Worm (Caenorhabditis elegans): Measurements from ENCODE around the gene C28H8.2.

Gene C28H8.2

ce11 chrIII:5961560-5961959, 41.4 kb downstream of the C28H8.2 start:
- TF ChIP-seq sox-4 (tag; optimal IDR thresholded peaks at IDR 0.05) (no peak), irx-1 (tag; optimal IDR thresholded peaks at IDR 0.05) (no peak), sptf-1 (tag; optimal IDR thresholded peaks at IDR 0.05) (no peak), mef-2 (tag; optimal IDR thresholded peaks at IDR 0.05) (no peak), fkh-8 (tag; optimal IDR thresholded peaks at IDR 0.05) (no peak), lsy-2 (tag; optimal IDR thresholded peaks at IDR 0.05) (no peak), dsc-1 (tag; optimal IDR thresholded peaks at IDR 0.05) (no peak), ets-5 (GFP tag; IDR thresholded peaks at IDR 0.05) (no peak), blmp-1 (tag; optimal IDR thresholded peaks at IDR 0.05) (no peak), nhr-90 (tag; optimal IDR thresholded peaks at IDR 0.05; ENCODE audit: poor library complexity) (no peak), unc-62 (GFP tag; optimal IDR thresholded peaks at IDR 0.05) (no peak), ceh-82 (tag; optimal IDR thresholded peaks at IDR 0.05) (no peak), vab-15 (tag; optimal IDR thresholded peaks at IDR 0.05) (no peak), nhr-84 (tag; optimal IDR thresholded peaks at IDR 0.05) (no peak), lin-39 (tag; optimal IDR thresholded peaks at IDR 0.05) (no peak), fkh-4 (tag; optimal IDR thresholded peaks at IDR 0.05; ENCODE audit: borderline replicate concordance) (no peak), C34B4.2 (tag; optimal IDR thresholded peaks at IDR 0.05) (no peak)

DNA sequence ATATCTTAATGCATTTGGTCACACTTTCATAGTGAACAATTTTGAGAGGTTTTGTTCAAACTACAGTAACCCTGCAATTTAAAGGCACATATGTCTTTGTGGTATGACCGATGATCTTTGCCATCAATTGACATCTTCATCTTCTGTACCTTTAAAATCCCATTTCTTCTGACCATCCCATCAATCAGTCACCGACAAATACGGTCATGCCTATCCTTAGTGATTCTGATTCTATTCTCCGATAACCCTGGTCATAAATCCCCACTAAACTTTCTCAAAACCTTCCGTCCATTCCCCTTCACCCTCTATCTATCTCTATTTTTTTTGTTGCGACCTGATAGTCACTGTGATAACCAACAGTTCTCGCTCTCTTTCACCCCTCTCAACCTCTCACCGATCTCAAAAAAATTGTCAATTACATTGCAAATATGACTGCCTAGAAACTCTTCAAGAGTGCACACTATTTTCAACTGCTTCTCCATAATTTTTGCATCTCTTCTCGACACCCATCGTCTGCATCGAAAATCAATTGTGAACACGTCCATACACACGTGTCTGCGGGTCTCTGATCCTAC, 44.0 kb downstream of the C28H8.2 start:
- peak; percentile 72 for TF ChIP-seq nhr-85 (tag)
- TF ChIP-seq lsy-2 (tag; optimal IDR thresholded peaks at IDR 0.05), result peak in 1 of 2 experiments; percentile 24
- TF ChIP-seq nhr-237 (tag; optimal IDR thresholded peaks at IDR 0.05), result no peak
- peak; percentile 9 for TF ChIP-seq nhr-20 (tag; optimal IDR thresholded peaks at IDR 0.05)
- peak; percentile 91 for TF ChIP-seq blmp-1 (tag; optimal IDR thresholded peaks at IDR 0.05)
- no peak for TF ChIP-seq swsn-7 (tag; optimal IDR thresholded peaks at IDR 0.05)
- TF ChIP-seq elt-2 (tag; optimal IDR thresholded peaks at IDR 0.05), result no peak
- no peak for TF ChIP-seq unc-130 (tag; optimal IDR thresholded peaks at IDR 0.05)
- no peak for TF ChIP-seq dsc-1 (tag; optimal IDR thresholded peaks at IDR 0.05)
- peak; percentile 6 for TF ChIP-seq snu-23 (GFP tag; optimal IDR thresholded peaks at IDR 0.05)
- TF ChIP-seq nhr-71 (tag; optimal IDR thresholded peaks at IDR 0.05), result peak; percentile 20
- TF ChIP-seq elt-3 (tag; optimal IDR thresholded peaks at IDR 0.05), result peak in 3 of 6 experiments; percentile 10 to 53 (median 11)
- TF ChIP-seq lin-14 (GFP tag; optimal IDR thresholded peaks at IDR 0.05), result peak; percentile 40

ce11 chrIII:5965368-5965767, 45.2 kb downstream of the C28H8.2 start:
- TF ChIP-seq zag-1 (tag; optimal IDR thresholded peaks at IDR 0.05) (no peak), nhr-85 (tag) (peak; percentile 64), lin-14 (GFP tag; optimal IDR thresholded peaks at IDR 0.05) (peak; percentile 3)

ce11 chrIII:5965839-5966463, 45.8 kb downstream of the C28H8.2 start, which contains the start of gene dct-6:
dct-6 (plus strand) TSS chrIII:5966413.
- TF ChIP-seq lir-3 (tag; optimal IDR thresholded peaks at IDR 0.05; ENCODE audit: poor library complexity), result no peak
- TF ChIP-seq lin-39 (tag; optimal IDR thresholded peaks at IDR 0.05), result no peak
- no peak for TF ChIP-seq nhr-71 (tag; optimal IDR thresholded peaks at IDR 0.05)
- no peak for TF ChIP-seq ceh-90 (tag; optimal IDR thresholded peaks at IDR 0.05)
- TF ChIP-seq aly-2 (tag; optimal IDR thresholded peaks at IDR 0.05), result no peak
- TF ChIP-seq skn-1 (tag; optimal IDR thresholded peaks at IDR 0.05), result no peak
- no peak for TF ChIP-seq alr-1 (tag; optimal IDR thresholded peaks at IDR 0.05; ENCODE audit: borderline replicate concordance)
- TF ChIP-seq pax-3 (tag; optimal IDR thresholded peaks at IDR 0.05), result no peak
- TF ChIP-seq snpc-4 (tag; optimal IDR thresholded peaks at IDR 0.05), result no peak
- TF ChIP-seq nhr-237 (tag; optimal IDR thresholded peaks at IDR 0.05), result no peak
- TF ChIP-seq efl-1 (optimal IDR thresholded peaks at IDR 0.05), result no peak
- TF ChIP-seq efl-1 (GFP tag; optimal IDR thresholded peaks at IDR 0.05 in 1 of 2), result no peak
- TF ChIP-seq grh-1 (GFP tag; IDR thresholded peaks at IDR 0.05), result no peak
- no peak for TF ChIP-seq rnt-1 (tag; optimal IDR thresholded peaks at IDR 0.05)
- no peak for TF ChIP-seq fkh-8 (tag; optimal IDR thresholded peaks at IDR 0.05)
- no peak for TF ChIP-seq ztf-11 (tag; optimal IDR thresholded peaks at IDR 0.05)
- TF ChIP-seq tbx-2 (tag; optimal IDR thresholded peaks at IDR 0.05), result no peak
